Worm (Caenorhabditis elegans): ENCODE results near the gene F58A6.5.
"Not testable (repeated sequence)": the region's sequence is repeated elsewhere in the genome, so short reads cannot be mapped to it uniquely, and the experiment has no call there.

The F58A6.5 gene

ce11 chrII:5172451-5172850 is 24.2 kb upstream of the F58A6.5 start, which contains the start of gene C27D6.1:
C27D6.1 (plus strand) TSS chrII:5172751.
- no peak for TF ChIP-seq unc-62 (GFP tag; optimal IDR thresholded peaks at IDR 0.05)

- no peak for TF ChIP-seq unc-62 (GFP tag; optimal IDR thresholded peaks at IDR 0.05)
These were observed 23.4 kb upstream of the F58A6.5 start, which contains the start of gene C27D6.15 for ce11 chrII:5171610-5172009. C27D6.15 (plus strand) TSS chrII:5171910.

DNA sequence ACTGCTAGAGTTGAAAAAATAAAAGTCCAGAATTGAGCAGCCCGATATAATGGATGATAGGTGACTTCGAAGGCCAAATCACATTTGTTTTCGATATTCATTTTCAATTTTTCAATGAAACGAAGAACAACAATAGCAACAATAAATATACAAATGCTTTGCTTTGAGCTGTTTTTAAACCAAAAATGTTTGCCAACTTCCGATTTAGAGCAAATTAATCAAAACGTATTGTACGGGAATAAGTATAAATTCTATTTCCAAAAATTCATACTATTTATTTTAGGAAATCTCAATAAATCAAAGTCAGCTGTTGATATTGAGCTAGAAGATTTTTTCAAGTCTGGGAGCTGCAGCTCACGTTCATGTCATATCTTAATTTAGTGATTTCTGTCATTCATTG is 22.7 kb upstream of the F58A6.5 start, which contains the start of gene srb-1:
Gene srb-1 (minus strand): TSS at position 101 of the 400 bp plus-strand sequence.
- no peak for TF ChIP-seq unc-62 (GFP tag; optimal IDR thresholded peaks at IDR 0.05)

- TF ChIP-seq unc-62 (GFP tag; optimal IDR thresholded peaks at IDR 0.05) = no peak
These were observed 18.5 kb upstream of the F58A6.5 start, which contains the start of gene srb-3 for ce11 chrII:5166738-5167137. srb-3 (minus strand) TSS chrII:5166838.

DNA sequence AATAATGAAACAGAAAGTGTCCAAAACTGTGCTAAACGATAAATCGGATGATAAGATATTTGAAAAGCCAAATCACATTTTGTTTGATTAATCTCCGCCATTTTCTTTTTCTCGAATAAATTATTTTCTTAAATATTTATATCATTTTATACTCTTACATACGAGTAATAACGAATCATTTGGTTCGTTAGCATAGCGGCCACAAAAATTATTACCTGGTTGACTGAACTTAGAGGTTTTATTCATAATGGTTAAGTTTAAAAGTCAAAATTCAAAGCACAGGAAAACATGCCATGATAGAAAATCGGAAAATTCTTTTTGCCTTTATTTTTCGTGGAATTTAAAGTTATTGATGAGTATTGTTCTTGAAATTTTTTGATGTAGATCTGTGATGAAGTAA is 15.0 kb upstream of the F58A6.5 start, which contains the start of gene srb-5:
Gene srb-5 (minus strand): TSS at position 101 of the 400 bp plus-strand sequence.
- no peak for TF ChIP-seq unc-62 (GFP tag; optimal IDR thresholded peaks at IDR 0.05)

DNA sequence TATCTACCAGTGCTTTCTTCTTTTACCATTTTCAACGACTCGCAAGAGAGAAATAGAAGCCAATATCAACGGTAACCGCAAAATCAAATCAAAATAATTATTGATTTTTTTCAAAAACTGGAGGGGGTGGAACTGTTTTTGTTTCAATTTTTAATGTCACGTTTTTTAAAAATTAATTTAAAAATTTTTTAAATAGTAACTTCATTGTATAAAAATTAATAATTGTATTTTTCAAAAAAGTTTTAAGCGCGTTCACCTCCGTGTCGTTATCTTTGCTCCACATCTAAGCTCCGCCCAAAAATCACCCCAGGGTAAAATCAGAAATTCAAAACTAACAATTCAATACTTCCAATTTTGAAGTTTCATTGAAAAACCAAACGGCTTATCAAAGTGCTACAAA is 12.9 kb upstream of the F58A6.5 start, which contains the start of gene C27D6.11:
Gene C27D6.11 (minus strand): TSS at position 101 of the 400 bp plus-strand sequence.
- TF ChIP-seq unc-62 (GFP tag; optimal IDR thresholded peaks at IDR 0.05) = no peak

DNA sequence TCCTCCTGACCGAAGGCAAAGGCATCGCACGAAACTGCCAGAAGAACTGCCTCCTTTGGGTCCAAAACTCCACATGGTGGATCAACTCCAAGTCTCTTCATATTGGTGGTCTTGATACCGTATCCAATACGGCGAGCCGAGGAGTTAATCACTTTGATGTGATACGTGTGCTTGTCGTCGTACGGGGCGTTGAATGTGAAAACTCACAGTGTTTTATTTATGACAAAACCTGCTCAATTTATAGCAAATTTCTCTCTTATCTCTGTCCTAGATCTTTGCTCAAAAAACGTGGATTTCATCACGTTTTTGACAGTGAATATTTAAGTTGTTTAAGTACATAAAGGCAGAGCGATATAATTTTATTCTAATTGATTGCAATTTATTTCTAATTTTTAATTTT is 10.5 kb upstream of the F58A6.5 start, which contains the start of gene F58A6.9:
Gene F58A6.9 (minus strand): TSS at position 101 of the 400 bp plus-strand sequence.
- not testable (repeated sequence) for TF ChIP-seq unc-62 (GFP tag; optimal IDR thresholded peaks at IDR 0.05)

DNA sequence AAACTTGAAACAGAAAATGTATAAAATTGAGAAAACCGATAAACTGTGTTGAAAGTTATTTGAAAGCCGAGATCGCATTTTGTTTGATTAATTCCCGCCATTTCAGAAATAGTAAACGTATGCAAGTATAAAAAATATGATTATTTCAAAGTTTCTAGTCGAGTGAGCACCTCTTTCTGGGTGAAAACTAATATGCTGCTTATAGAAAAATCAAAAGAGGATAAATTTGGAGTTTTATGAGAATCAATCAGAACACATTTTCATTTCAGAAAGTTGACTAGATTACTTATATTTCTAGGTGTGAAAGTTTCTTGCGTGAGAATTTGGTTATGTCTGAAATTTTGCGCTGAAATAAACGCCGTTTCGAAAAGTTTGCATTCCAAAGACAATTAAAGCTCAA is 9.3 kb upstream of the F58A6.5 start, which contains the start of gene srb-13:
Gene srb-13 (minus strand): TSS at position 101 of the 400 bp plus-strand sequence.
- no peak for TF ChIP-seq unc-62 (GFP tag; optimal IDR thresholded peaks at IDR 0.05)

DNA sequence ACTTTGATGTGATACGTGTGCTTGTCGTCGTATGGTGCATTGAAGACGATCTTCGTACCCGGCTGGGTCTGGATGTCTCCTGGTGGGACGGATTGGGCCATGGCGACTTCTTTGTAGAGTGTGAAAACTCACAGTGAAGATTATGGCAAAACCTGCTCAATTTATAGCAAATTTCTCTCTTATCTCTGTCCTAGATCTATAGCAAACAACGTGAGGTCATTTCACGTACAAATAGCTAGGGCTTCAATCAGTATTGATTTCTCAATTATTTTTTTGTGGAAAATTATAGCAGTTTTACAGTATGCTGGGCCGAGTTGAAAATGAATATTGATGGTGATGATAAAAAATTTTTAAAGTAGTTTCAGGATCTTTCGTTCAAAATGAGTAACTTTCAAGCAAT is 8.7 kb upstream of the F58A6.5 start, which contains the start of gene msp-45:
Gene msp-45 (minus strand): TSS at position 101 of the 400 bp plus-strand sequence.
- TF ChIP-seq unc-62 (GFP tag; optimal IDR thresholded peaks at IDR 0.05) = no peak

DNA sequence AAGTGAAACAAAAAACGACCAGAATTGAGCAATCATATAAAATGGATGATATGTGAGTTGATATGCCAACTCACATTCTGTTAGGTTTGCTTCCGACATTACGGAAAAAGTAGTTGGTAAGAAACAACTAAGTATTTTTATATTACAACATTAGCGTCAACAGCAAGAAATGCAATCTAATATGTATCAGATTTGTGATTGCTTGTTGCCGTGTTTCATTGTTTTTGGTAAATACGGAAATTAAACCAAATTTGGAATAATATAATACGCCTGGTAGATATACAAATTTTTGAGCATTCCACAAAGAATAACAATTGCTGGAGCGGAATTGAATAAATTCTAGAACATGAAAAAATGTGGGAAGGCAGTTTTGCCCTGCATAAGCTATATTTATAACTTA is 6.3 kb upstream of the F58A6.5 start, which contains the start of gene srb-12:
Gene srb-12 (minus strand): TSS at position 101 of the 400 bp plus-strand sequence.
- TF ChIP-seq unc-62 (GFP tag; optimal IDR thresholded peaks at IDR 0.05) = no peak

- no peak for TF ChIP-seq unc-62 (GFP tag; optimal IDR thresholded peaks at IDR 0.05)
These were observed 2.6 kb upstream of the F58A6.5 start, which contains the start of gene srb-16 for ce11 chrII:5150829-5151228. srb-16 (minus strand) TSS chrII:5150929.

DNA sequence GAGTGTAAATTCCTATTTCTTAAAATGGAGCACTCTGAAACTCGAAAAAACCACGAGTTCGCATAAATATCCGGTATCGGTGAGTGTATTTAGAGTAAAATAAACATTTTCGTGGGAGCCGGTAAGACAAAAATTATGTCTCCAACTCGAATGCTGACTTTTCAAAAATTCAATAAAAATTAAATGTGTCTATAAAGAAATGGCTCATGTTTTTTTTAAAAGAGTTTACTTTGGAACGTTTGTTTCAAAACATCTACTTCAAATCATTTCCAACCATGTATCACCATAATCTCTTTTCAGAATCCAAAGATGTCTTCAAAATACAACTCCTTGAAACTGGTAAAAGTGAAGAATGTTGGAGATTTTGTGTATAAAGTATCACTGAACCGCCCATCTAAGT is 5.6 kb downstream of the F58A6.5 start, which contains the start of gene F58A6.1:
Gene F58A6.1 (plus strand): TSS at position 301 of the 400 bp plus-strand sequence.
- no peak for TF ChIP-seq unc-62 (GFP tag; optimal IDR thresholded peaks at IDR 0.05)

DNA sequence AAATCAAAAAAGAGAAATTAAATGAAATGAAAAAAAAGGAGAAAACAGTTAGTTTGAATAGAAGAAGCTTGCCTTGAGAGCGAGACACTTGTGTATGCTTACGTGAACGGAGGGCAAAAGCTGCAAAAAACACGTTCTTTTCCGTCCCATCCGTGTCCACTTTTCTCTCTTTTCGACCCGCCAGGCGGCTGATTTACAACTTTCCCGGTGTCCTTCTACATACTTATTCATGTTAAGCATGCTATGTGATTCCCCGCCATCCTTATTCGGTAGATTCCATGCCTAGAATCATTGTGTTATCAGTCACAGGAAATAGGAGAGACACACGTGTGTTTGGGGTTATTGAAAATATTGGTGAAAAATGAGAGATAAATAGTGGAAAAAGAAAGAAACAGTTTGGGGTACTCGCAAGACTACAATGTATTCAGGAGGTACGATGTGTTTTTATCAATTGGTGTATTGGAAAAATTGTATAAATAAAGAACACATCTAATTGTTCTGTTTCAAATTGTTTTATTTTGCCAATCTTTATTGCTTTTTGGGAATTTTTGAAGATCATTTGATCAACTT is 6.2 kb downstream of the F58A6.5 start, which contains the start of gene nas-29:
Gene nas-29 (minus strand): TSS at position 92 of the 570 bp plus-strand sequence.
- no peak for TF ChIP-seq unc-62 (GFP tag; optimal IDR thresholded peaks at IDR 0.05)

ce11 chrII:5136296-5136767 is 11.9 kb downstream of the F58A6.5 start, which contains the start of gene F58A6.2:
F58A6.2 (plus strand) TSS chrII:5136717.
- TF ChIP-seq unc-62 (GFP tag; optimal IDR thresholded peaks at IDR 0.05) = no peak

- no peak for TF ChIP-seq unc-62 (GFP tag; optimal IDR thresholded peaks at IDR 0.05)
These were observed 16.4 kb downstream of the F58A6.5 start for ce11 chrII:5131800-5132199.

DNA sequence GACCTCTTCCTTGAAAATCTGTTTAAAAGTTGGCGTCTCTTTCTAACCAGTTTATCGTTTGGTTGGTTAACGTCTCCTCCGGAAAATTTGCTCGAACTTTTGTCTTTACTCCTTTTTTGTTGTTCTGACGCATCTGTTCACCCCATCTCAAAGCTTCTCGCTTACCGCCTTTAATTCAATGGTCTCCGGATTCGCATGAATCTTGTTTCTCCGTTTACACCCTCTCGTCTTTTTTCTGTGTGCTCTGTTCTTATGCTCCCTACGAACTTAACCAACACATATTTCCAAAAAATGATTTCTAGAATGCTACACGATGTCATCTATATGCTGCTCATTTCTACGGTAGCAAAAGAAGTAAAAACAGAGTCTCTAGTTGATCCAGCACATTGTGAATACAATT is 18.2 kb downstream of the F58A6.5 start, which contains the start of gene lgc-56:
Gene lgc-56 (plus strand): TSS at position 301 of the 400 bp plus-strand sequence.
- TF ChIP-seq unc-62 (GFP tag; optimal IDR thresholded peaks at IDR 0.05) = no peak

Measured in whole organism, dauer.